Worm (Caenorhabditis elegans): Measurements from ENCODE around the gene Y32B12B.8.
A peak's percentile ranks its signal among the peaks of the same experiment; 100 is the strongest.

Y32B12B.8 gene

DNA sequence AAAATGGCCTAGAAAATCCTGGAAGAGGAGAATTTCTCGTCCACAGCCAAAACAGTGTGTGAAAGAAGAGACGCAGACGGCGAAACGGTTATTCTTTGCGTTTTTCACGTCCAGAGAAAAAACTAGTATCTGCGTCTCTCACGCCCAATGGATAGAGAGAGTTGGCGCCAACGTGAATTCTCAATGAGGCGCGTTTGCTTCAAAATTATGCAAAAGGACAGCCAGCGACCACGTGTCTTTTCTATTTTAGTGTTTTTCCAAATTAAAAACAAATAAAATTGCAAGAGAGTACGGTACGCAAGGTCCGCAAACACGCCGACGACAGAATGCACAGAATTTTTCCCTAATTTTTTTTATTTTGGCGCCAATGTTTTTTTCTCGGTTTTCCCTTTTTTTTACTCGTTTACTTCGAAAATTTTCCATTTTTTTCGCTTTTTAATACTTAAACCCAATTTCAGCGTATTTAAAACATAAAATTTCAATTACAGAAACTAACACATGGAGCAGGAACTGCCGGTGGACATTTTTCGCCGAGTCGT, 2.7 kb downstream of the Y32B12B.8 start, which contains the start of gene Y32B12B.2 (continued):
- TF ChIP-seq nhr-20 (tag; optimal IDR thresholded peaks at IDR 0.05) (peak; percentile 64), nhr-77 (tag; optimal IDR thresholded peaks at IDR 0.05) (no peak), elt-3 (tag; optimal IDR thresholded peaks at IDR 0.05) (peak in 1 of 6 experiments; percentile 4), ceh-63 (GFP tag; optimal IDR thresholded peaks at IDR 0.05) (no peak), ces-1 (GFP tag; optimal IDR thresholded peaks at IDR 0.05) (no peak), nhr-47 (tag; optimal IDR thresholded peaks at IDR 0.05) (peak; percentile 85), lin-39 (tag; optimal IDR thresholded peaks at IDR 0.05) (peak; percentile 38), nhr-237 (tag; optimal IDR thresholded peaks at IDR 0.05) (no peak), irx-1 (tag; optimal IDR thresholded peaks at IDR 0.05) (peak; percentile 47), aha-1 (tag; optimal IDR thresholded peaks at IDR 0.05) (no peak), lin-15B (tag; optimal IDR thresholded peaks at IDR 0.05) (peak; percentile 44), tbx-2 (tag; optimal IDR thresholded peaks at IDR 0.05) (peak; percentile 65), rnt-1 (tag; optimal IDR thresholded peaks at IDR 0.05) (no peak), vab-15 (tag; optimal IDR thresholded peaks at IDR 0.05) (no peak), mef-2 (tag; optimal IDR thresholded peaks at IDR 0.05) (no peak), nhr-71 (tag; optimal IDR thresholded peaks at IDR 0.05) (peak; percentile 77), ceh-82 (tag; optimal IDR thresholded peaks at IDR 0.05) (peak; percentile 43 to 56 (median 45)), skn-1 (tag; optimal IDR thresholded peaks at IDR 0.05) (peak; percentile 6), C16A3.4 (tag; optimal IDR thresholded peaks at IDR 0.05) (peak; percentile 46), swsn-7 (tag; optimal IDR thresholded peaks at IDR 0.05) (peak; percentile 51), hlh-4 (tag; optimal IDR thresholded peaks at IDR 0.05) (no peak), ceh-90 (tag; optimal IDR thresholded peaks at IDR 0.05) (peak; percentile 66), C34B4.2 (tag; optimal IDR thresholded peaks at IDR 0.05) (no peak), mep-1 (tag; optimal IDR thresholded peaks at IDR 0.05) (no peak), hpl-2 (GFP tag; optimal IDR thresholded peaks at IDR 0.05) (no peak), nhr-11 (tag; optimal IDR thresholded peaks at IDR 0.05) (no peak), pag-3 (tag; optimal IDR thresholded peaks at IDR 0.05; ENCODE audit: borderline replicate concordance, insufficient read depth) (no peak), unc-62 (GFP tag; optimal IDR thresholded peaks at IDR 0.05) (no peak), ztf-11 (tag; optimal IDR thresholded peaks at IDR 0.05) (peak in 1 of 2 experiments; percentile 31), fkh-8 (tag; optimal IDR thresholded peaks at IDR 0.05) (peak; percentile 38), nhr-28 (tag; optimal IDR thresholded peaks at IDR 0.05) (no peak), nhr-12 (tag; optimal IDR thresholded peaks at IDR 0.05) (no peak), F16B12.6 (tag; optimal IDR thresholded peaks at IDR 0.05) (peak; percentile 88), nhr-90 (tag; optimal IDR thresholded peaks at IDR 0.05; ENCODE audit: poor library complexity) (peak; percentile 62), Y116A8C.19 (tag; optimal IDR thresholded peaks at IDR 0.05; ENCODE audit: borderline replicate concordance) (no peak), efl-1 (optimal IDR thresholded peaks at IDR 0.05) (peak; percentile 78 to 85), efl-1 (GFP tag; optimal IDR thresholded peaks at IDR 0.05 in 1 of 2) (peak; percentile 85 to 98), nhr-76 (tag; optimal IDR thresholded peaks at IDR 0.05) (no peak), sptf-1 (tag; optimal IDR thresholded peaks at IDR 0.05) (no peak), efl-3 (GFP tag; optimal IDR thresholded peaks at IDR 0.05) (no peak), pqm-1 (tag; optimal IDR thresholded peaks at IDR 0.05) (no peak), zip-4 (GFP tag; optimal IDR thresholded peaks at IDR 0.05) (peak; percentile 7), dpl-1 (GFP tag; optimal IDR thresholded peaks at IDR 0.05) (peak; percentile 77 to 87 (median 84)), ama-1 (optimal IDR thresholded peaks at IDR 0.05) (no peak), xbp-1 (tag; optimal IDR thresholded peaks at IDR 0.05) (peak; percentile 47), sup-37 (GFP tag; optimal IDR thresholded peaks at IDR 0.05) (peak; percentile 19), snu-23 (GFP tag; optimal IDR thresholded peaks at IDR 0.05) (peak; percentile 68), mdl-1 (tag; optimal IDR thresholded peaks at IDR 0.05) (peak in 1 of 2 experiments; percentile 20), tlp-1 (tag; optimal IDR thresholded peaks at IDR 0.05) (no peak), lin-14 (GFP tag; optimal IDR thresholded peaks at IDR 0.05) (no peak), isw-1 (GFP tag; IDR thresholded peaks at IDR 0.05) (peak; percentile 42; the same call in 1 of the 2 replicates), C04F5.9 (tag; optimal IDR thresholded peaks at IDR 0.05) (no peak), snpc-4 (tag; optimal IDR thresholded peaks at IDR 0.05) (peak; percentile 63), nhr-85 (tag) (peak; percentile 82)
